Fruit fly (Drosophila melanogaster) whole organism, wandering third instar larva: ENCODE measurements around the gene Polr1D.

Experiments
- HLH106 ChIP-seq: fragments of 200-800 bp; optimal IDR thresholded peaks from 3 replicates; lab custom pipeline; 2019; ENCODE audit warnings: missing biosample characterization, mild to moderate bottlenecking, missing genetic modification characterization, moderate library complexity
- Hnf4 ChIP-seq: fragments of 200-800 bp; sonication (Bioruptor generic); optimal IDR thresholded peaks from 2 replicates; lab custom pipeline; 2016; ENCODE audit warnings: missing biosample characterization, mild to moderate bottlenecking, missing genetic modification characterization
- Mio ChIP-seq: sonication (Bioruptor generic); optimal IDR thresholded peaks from 2 replicates; lab custom pipeline; 2016; ENCODE audit warnings: missing biosample characterization, missing genetic modification characterization
- OdsH ChIP-seq: fragments of 200-800 bp; sonication (Bioruptor generic); optimal IDR thresholded peaks from 2 replicates; lab custom pipeline; 2016; ENCODE audit warnings: missing biosample characterization, mild to moderate bottlenecking, missing genetic modification characterization
- br ChIP-seq: fragments of 200-800 bp; sonication (Bioruptor generic); optimal IDR thresholded peaks from 2 replicates; lab custom pipeline; 2016; ENCODE audit warnings: missing biosample characterization, missing genetic modification characterization
- h ChIP-seq: fragments of 200-800 bp; sonication (Bioruptor generic); optimal IDR thresholded peaks from 3 replicates; lab custom pipeline; 2016; ENCODE audit warnings: missing biosample characterization, mild to moderate bottlenecking, missing genetic modification characterization
- psq ChIP-seq: fragments of 200-800 bp; sonication (Bioruptor generic); optimal IDR thresholded peaks from 3 replicates; lab custom pipeline; 2017; ENCODE audit warnings: missing biosample characterization, mild to moderate bottlenecking, missing genetic modification characterization, moderate library complexity
- rgr ChIP-seq: fragments of 200-800 bp; sonication (Bioruptor generic); optimal IDR thresholded peaks from 3 replicates; lab custom pipeline; 2016; ENCODE audit warnings: missing biosample characterization, mild to moderate bottlenecking, missing genetic modification characterization
- tai ChIP-seq: sonication (Bioruptor generic); optimal IDR thresholded peaks from 2 replicates; lab custom pipeline; 2016; ENCODE audit warnings: missing biosample characterization, missing genetic modification characterization

DNA sequence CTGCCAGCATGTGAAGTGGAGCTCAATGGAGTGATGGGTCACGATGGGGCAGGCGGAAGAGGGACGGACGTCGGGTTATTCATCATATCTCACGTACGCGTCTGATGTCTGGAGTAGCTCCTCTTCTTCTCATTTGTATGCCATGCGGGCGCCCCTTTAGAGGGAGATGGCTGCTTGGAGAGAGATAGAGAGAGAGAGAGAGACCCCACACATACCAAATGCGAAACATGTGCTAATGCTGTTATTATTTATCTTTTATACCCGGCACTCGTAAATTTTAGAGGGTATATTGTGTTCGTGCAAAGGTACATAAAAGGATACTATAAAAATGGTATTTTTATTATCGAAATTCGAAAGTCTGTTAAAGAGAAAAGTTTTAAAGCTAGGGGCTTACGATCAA lies 11.0 kb upstream of the Polr1D start:
- TF ChIP-seq psq (peak; percentile 13), rgr (no peak), OdsH (GFP tag; lab: Kevin White, UChicago) (no peak), tai (GFP tag; lab: Kevin White, UChicago) (no peak), h (GFP tag; lab: Kevin White, UChicago) (peak; percentile 22), Hnf4 (GFP tag; lab: Kevin White, UChicago) (no peak), Mio (GFP tag; lab: Kevin White, UChicago) (no peak), HLH106 (tag; lab: Kevin White, UChicago) (no peak), br (GFP tag; lab: Kevin White, UChicago) (no peak)
